Fruit fly (Drosophila melanogaster): ENCODE results near the gene CG14562.

DNA sequence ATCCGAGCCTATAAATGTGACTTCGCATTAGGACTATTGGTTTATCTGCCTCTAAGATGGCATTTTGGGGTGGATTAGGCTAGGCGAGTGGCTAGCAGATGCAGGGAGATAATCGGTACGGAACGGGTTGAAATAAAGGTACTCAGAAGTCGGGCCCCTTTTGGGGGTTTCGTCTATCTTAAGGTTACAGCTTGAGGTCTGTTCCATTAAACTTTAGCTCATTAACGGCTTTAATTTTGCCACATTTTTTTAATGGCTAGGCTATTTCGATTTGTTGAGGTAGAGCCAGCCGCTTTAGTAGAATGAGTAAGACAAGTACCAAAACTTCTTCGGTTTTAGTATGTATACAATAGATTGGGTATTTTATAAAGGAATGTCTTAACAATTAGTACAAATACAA is 47.9 kb upstream of the CG14562 start:
- TF ChIP-seq CG10669 (GFP tag; optimal IDR thresholded peaks at IDR 0.05) (no peak), Eip75B (GFP tag; optimal IDR thresholded peaks at IDR 0.05) (no peak), CG11902 (GFP tag; optimal IDR thresholded peaks at IDR 0.05) (no peak), Hr39 (GFP tag; optimal IDR thresholded peaks at IDR 0.05) (no peak), CG6854 (GFP tag; optimal IDR thresholded peaks at IDR 0.05) (no peak), ss (GFP tag; optimal IDR thresholded peaks at IDR 0.05) (no peak), Eip93F (GFP tag; optimal IDR thresholded peaks at IDR 0.05) (no peak), CG3032 (tag; optimal IDR thresholded peaks at IDR 0.05) (no peak), OdsH (GFP tag; optimal IDR thresholded peaks at IDR 0.05) (peak; percentile 36), CG6808 (GFP tag; optimal IDR thresholded peaks at IDR 0.05) (no peak), CG1621 (tag; optimal IDR thresholded peaks at IDR 0.05) (no peak), CG32006 (GFP tag; optimal IDR thresholded peaks at IDR 0.05) (peak; percentile 68), fkh (GFP tag; optimal IDR thresholded peaks at IDR 0.05) (no peak)
